Worm (Caenorhabditis elegans) whole organism, midembryonic: ENCODE results near the gene del-8.

Experiments used
- T22C8.4 ChIP-seq: fragments of 200-800 bp; sonication (Bioruptor generic); IDR thresholded peaks from 2 replicates; pipeline ENCODE4 v1.3.6; 2022; ENCODE audit warnings: missing genetic modification characterization, missing compliant biosample characterization
- cog-1 ChIP-seq: sonication (generic microtip); optimal IDR thresholded peaks from 2 replicates; lab custom pipeline; 2016; ENCODE audit warnings: missing genetic modification characterization, missing compliant biosample characterization
- flt-1 ChIP-seq: fragments of 200-800 bp; sonication (Bioruptor generic); IDR thresholded peaks from 2 replicates; pipeline ENCODE4 v1.3.6; 2022; ENCODE audit warnings: missing genetic modification characterization, missing compliant biosample characterization
- klf-2 ChIP-seq: fragments of 200-800 bp; sonication (Bioruptor generic); conservative IDR thresholded peaks from 2 replicates; pipeline ENCODE4 v1.3.6; 2022; ENCODE audit warnings: missing genetic modification reagents, missing genetic modification characterization, missing compliant biosample characterization
- med-1 ChIP-seq: sonication (generic microtip); optimal IDR thresholded peaks from 2 replicates; lab custom pipeline; 2017; ENCODE audit warnings: missing genetic modification characterization, mild to moderate bottlenecking, missing compliant biosample characterization, antibody characterized with exemption, missing genetic modification reagents; ENCODE audit not compliant: insufficient read depth
- ref-1 ChIP-seq: fragments of 200-800 bp; sonication (Bioruptor generic); conservative IDR thresholded peaks from 2 replicates; pipeline ENCODE4 v1.3.6; 2022; ENCODE audit warnings: missing genetic modification reagents, missing genetic modification characterization, missing compliant biosample characterization
- tab-1 ChIP-seq: fragments of 200-800 bp; sonication (Bioruptor generic); IDR thresholded peaks from 2 replicates; pipeline ENCODE4 v1.3.6; 2022; ENCODE audit warnings: missing genetic modification characterization, missing compliant biosample characterization
- ztf-23 ChIP-seq: fragments of 200-800 bp; sonication (Bioruptor generic); IDR thresholded peaks from 2 replicates; pipeline ENCODE4 v1.3.6; 2022; ENCODE audit warnings: missing genetic modification reagents, missing genetic modification characterization, missing compliant biosample characterization
- ztf-29 ChIP-seq: fragments of 200-800 bp; sonication (Bioruptor generic); IDR thresholded peaks from 2 replicates; pipeline ENCODE4 v1.3.6; 2022; ENCODE audit warnings: missing genetic modification reagents, missing genetic modification characterization, missing compliant biosample characterization

del-8 gene

ce11 chrX:9584333-9584732 lies 4.9 kb upstream of the del-8 start, which contains the start of gene gpx-5:
TSS of gene gpx-5 (plus strand) at chrX:9584668.
- TF ChIP-seq ref-1 (GFP tag; lab: Robert Waterston, UW) = no peak
- TF ChIP-seq tab-1 (GFP tag; lab: Robert Waterston, UW) = no peak
- no peak for TF ChIP-seq klf-2 (GFP tag; lab: Robert Waterston, UW)
- no peak for TF ChIP-seq flt-1 (GFP tag; lab: Robert Waterston, UW)
- TF ChIP-seq med-1 (GFP tag; lab: Kevin White, UChicago) = no peak
- TF ChIP-seq ztf-23 = no peak
- no peak for TF ChIP-seq cog-1 (tag; lab: Kevin White, UChicago)
- no peak for TF ChIP-seq ztf-29
- TF ChIP-seq T22C8.4 (GFP tag; lab: Robert Waterston, UW) = no peak

ce11 chrX:9585584-9586166 lies 3.5 kb upstream of the del-8 start:
- TF ChIP-seq ztf-23 (no peak), flt-1 (GFP tag; lab: Robert Waterston, UW) (no peak), T22C8.4 (GFP tag; lab: Robert Waterston, UW) (no peak), ref-1 (GFP tag; lab: Robert Waterston, UW) (no peak), cog-1 (tag; lab: Kevin White, UChicago) (no peak), klf-2 (GFP tag; lab: Robert Waterston, UW) (no peak), tab-1 (GFP tag; lab: Robert Waterston, UW) (no peak), med-1 (GFP tag; lab: Kevin White, UChicago) (no peak), ztf-29 (no peak)

- TF ChIP-seq cog-1 (tag; lab: Kevin White, UChicago) = no peak
- no peak for TF ChIP-seq T22C8.4 (GFP tag; lab: Robert Waterston, UW)
- TF ChIP-seq ref-1 (GFP tag; lab: Robert Waterston, UW) = no peak
- no peak for TF ChIP-seq klf-2 (GFP tag; lab: Robert Waterston, UW)
- TF ChIP-seq flt-1 (GFP tag; lab: Robert Waterston, UW) = no peak
- no peak for TF ChIP-seq ztf-29
Measured at ce11 chrX:9587642-9588041, 1.6 kb upstream of the del-8 start, which contains the start of gene gpx-3. TSS of gene gpx-3 (plus strand) at chrX:9587942.

ce11 chrX:9597299-9597698 lies 8.1 kb downstream of the del-8 start:
- TF ChIP-seq ztf-23 (no peak), klf-2 (GFP tag; lab: Robert Waterston, UW) (no peak), cog-1 (tag; lab: Kevin White, UChicago) (no peak), med-1 (GFP tag; lab: Kevin White, UChicago) (no peak), T22C8.4 (GFP tag; lab: Robert Waterston, UW) (no peak), flt-1 (GFP tag; lab: Robert Waterston, UW) (no peak), ref-1 (GFP tag; lab: Robert Waterston, UW) (no peak), ztf-29 (no peak), tab-1 (GFP tag; lab: Robert Waterston, UW) (no peak)

ce11 chrX:9602625-9603024 lies 13.4 kb downstream of the del-8 start:
- TF ChIP-seq med-1 (GFP tag; lab: Kevin White, UChicago) (no peak), flt-1 (GFP tag; lab: Robert Waterston, UW) (no peak), ref-1 (GFP tag; lab: Robert Waterston, UW) (no peak)

- TF ChIP-seq klf-2 (GFP tag; lab: Robert Waterston, UW) = no peak
- no peak for TF ChIP-seq med-1 (GFP tag; lab: Kevin White, UChicago)
- TF ChIP-seq tab-1 (GFP tag; lab: Robert Waterston, UW) = no peak
- no peak for TF ChIP-seq cog-1 (tag; lab: Kevin White, UChicago)
- no peak for TF ChIP-seq ztf-23
- TF ChIP-seq T22C8.4 (GFP tag; lab: Robert Waterston, UW) = no peak
- TF ChIP-seq ref-1 (GFP tag; lab: Robert Waterston, UW) = no peak
- no peak for TF ChIP-seq ztf-29
- TF ChIP-seq flt-1 (GFP tag; lab: Robert Waterston, UW) = no peak
Measured at ce11 chrX:9603180-9603579, 14.0 kb downstream of the del-8 start.

- no peak for TF ChIP-seq klf-2 (GFP tag; lab: Robert Waterston, UW)
- TF ChIP-seq flt-1 (GFP tag; lab: Robert Waterston, UW) = no peak
- no peak for TF ChIP-seq ztf-23
- no peak for TF ChIP-seq ztf-29
- no peak for TF ChIP-seq tab-1 (GFP tag; lab: Robert Waterston, UW)
- TF ChIP-seq T22C8.4 (GFP tag; lab: Robert Waterston, UW) = no peak
- TF ChIP-seq ref-1 (GFP tag; lab: Robert Waterston, UW) = no peak
- TF ChIP-seq cog-1 (tag; lab: Kevin White, UChicago) = no peak
- TF ChIP-seq med-1 (GFP tag; lab: Kevin White, UChicago) = no peak
Measured at ce11 chrX:9608127-9608526, 18.9 kb downstream of the del-8 start.

- TF ChIP-seq ztf-29 = no peak
- no peak for TF ChIP-seq flt-1 (GFP tag; lab: Robert Waterston, UW)
- TF ChIP-seq med-1 (GFP tag; lab: Kevin White, UChicago) = no peak
Measured at ce11 chrX:9610040-9610613, 20.9 kb downstream of the del-8 start, which contains the start of gene C11E4.6. TSS of gene C11E4.6 (plus strand) at chrX:9610563.

- TF ChIP-seq med-1 (GFP tag; lab: Kevin White, UChicago) (no peak), ref-1 (GFP tag; lab: Robert Waterston, UW) (no peak), ztf-23 (no peak), cog-1 (tag; lab: Kevin White, UChicago) (no peak), tab-1 (GFP tag; lab: Robert Waterston, UW) (no peak)
Measured at ce11 chrX:9616919-9617318, 27.7 kb downstream of the del-8 start, which contains the start of gene C11E4.7. TSS of gene C11E4.7 (plus strand) at chrX:9617219.
